Worm (Caenorhabditis elegans): ENCODE results near the gene F29F11.20.

DNA sequence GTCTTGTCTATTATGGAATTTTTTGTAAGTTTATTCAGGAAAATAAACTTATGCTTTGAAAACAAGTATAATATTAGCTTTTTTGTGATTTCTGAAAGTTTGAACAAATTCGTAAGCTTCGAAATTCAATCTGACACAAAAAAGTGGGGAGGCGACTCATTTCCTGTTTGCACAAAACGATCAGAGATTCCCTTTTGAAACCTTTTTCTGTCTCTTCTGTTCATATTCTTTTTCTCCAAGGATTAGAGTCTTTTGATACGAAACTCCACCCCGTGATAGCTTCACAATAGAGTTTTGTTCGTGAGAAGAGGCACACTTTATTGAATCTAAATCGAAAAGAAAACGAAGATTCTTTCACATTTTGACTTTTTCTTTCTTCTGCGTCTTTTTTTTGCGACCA lies 46.7 kb upstream of the F29F11.20 start:
- TF ChIP-seq zag-1 (tag; optimal IDR thresholded peaks at IDR 0.05): no peak
- no peak for TF ChIP-seq irx-1 (tag; optimal IDR thresholded peaks at IDR 0.05)
- TF ChIP-seq egl-27 (tag; optimal IDR thresholded peaks at IDR 0.05): no peak
- TF ChIP-seq efl-1 (optimal IDR thresholded peaks at IDR 0.05): no peak
- no peak for TF ChIP-seq efl-1 (GFP tag; optimal IDR thresholded peaks at IDR 0.05 in 1 of 2)
- no peak for TF ChIP-seq nhr-11 (tag; optimal IDR thresholded peaks at IDR 0.05)

Data from whole organism, L1 larva.